Worm (Caenorhabditis elegans): ENCODE measurements around the gene cwc-15.
A peak's percentile ranks its signal among the peaks of the same experiment; 100 is the strongest.

cwc-15 gene

DNA sequence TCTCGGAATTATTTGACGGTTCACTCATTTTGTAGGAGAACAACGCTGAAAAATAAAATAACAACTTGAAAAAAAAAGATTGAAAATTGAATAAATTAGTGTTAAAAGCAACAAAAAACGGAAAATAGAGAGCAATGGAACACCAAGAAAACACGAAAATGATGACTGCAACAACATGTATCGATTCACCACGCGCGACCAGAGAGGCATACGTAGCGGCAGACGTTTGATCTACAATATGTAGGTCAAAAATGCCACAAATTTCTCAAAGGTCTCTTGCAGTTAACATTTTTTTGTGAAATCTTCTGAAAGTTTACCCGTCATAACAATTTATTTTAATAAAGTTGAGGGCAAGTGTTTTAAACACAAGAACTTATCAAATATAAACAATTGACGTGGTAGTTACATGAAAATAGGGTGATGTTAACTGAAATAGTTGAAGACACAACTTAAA is 33.9 kb downstream of the cwc-15 start, which contains the start of gene F14H3.5:
TSS of gene F14H3.5 (minus strand) at position 51 of the 454 bp plus-strand sequence.
- TF ChIP-seq ceh-24 (tag; optimal IDR thresholded peaks at IDR 0.05) (no peak), lin-11 (tag; optimal IDR thresholded peaks at IDR 0.05) (no peak), gmeb-2 (tag; optimal IDR thresholded peaks at IDR 0.05) (no peak), T23F11.4 (GFP tag; optimal IDR thresholded peaks at IDR 0.05) (no peak), ceh-48 (tag; optimal IDR thresholded peaks at IDR 0.05) (no peak), pqm-1 (tag; optimal IDR thresholded peaks at IDR 0.05) (no peak), pat-9 (tag; optimal IDR thresholded peaks at IDR 0.05) (no peak), odd-2 (tag; optimal IDR thresholded peaks at IDR 0.05) (no peak), sox-2 (GFP tag; IDR thresholded peaks at IDR 0.05) (no peak), hlh-15 (tag; optimal IDR thresholded peaks at IDR 0.05) (no peak), lim-6 (tag; optimal IDR thresholded peaks at IDR 0.05) (no peak)

DNA sequence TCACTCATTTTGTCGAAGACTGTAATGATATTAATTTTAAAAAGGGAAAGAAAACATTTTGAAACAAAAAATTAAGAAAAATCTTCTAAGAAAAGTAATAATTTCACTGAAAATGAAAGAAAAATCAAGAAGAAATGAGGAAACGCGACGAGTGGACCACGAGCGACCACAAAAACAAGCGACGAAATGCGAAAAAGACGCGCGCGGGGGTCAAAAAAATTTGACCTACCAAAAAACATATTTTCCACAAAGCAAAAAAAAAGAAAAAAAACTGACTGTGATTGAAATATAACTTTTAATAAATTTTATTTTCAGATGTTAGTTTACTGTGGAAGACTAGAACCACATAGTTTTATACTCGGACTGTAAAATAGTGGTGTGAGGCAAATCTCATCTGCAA is 35.7 kb downstream of the cwc-15 start, which contains the start of gene F14H3.6:
TSS of gene F14H3.6 (minus strand) at position 22 of the 400 bp plus-strand sequence.
- TF ChIP-seq gmeb-2 (tag; optimal IDR thresholded peaks at IDR 0.05) (no peak), lin-11 (tag; optimal IDR thresholded peaks at IDR 0.05) (no peak), ceh-30 (tag; optimal IDR thresholded peaks at IDR 0.05) (no peak), C38D4.7 (GFP tag; optimal IDR thresholded peaks at IDR 0.05) (no peak), fkh-10 (GFP tag; optimal IDR thresholded peaks at IDR 0.05) (no peak)

DNA sequence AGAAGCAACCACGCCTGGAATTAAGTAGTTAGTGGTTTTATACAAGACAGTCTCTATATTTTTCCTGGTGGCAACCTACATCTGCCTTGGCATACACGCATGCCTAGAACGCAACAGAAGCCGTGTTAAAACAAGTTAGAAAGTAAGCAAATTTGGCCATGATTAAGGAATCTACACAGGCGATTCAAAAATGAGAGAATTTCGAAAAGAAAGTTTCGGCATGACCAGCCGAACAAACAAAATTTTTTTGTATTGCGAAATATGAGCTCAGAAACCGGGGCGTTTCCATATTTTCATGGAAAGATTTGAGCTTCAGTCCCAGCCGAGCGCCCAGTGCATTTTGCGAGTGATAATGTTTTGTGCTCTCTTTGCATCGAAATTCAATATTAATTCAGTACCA is 37.0 kb downstream of the cwc-15 start, which contains the start of gene F14H3.15:
TSS of gene F14H3.15 (minus strand) at position 101 of the 400 bp plus-strand sequence.
- TF ChIP-seq ceh-6 (GFP tag; optimal IDR thresholded peaks at IDR 0.05) (no peak), mec-3 (tag; optimal IDR thresholded peaks at IDR 0.05; ENCODE audit: borderline replicate concordance) (no peak)

DNA sequence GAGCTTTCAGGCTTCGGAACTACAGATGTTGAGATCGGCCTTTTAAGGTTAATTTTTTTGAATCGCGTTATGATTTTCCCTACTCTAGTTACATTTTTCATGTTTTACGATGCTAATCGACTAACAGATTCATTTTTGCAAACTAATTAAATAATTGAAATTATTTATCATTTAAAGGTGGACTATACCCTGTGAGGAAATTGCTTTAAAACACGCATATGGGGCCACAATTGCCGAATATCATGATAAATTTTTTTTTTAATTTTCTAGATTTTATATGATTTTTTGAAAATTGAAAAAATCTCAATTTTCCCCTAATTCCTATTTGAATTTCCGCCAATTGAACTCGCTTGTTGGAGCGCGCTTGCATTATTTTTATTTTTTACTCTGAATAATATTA is 38.8 kb downstream of the cwc-15 start, which contains the start of gene fbxa-100:
TSS of gene fbxa-100 (minus strand) at position 101 of the 400 bp plus-strand sequence.
- TF ChIP-seq ceh-14 (tag; optimal IDR thresholded peaks at IDR 0.05) (no peak), elt-4 (tag; optimal IDR thresholded peaks at IDR 0.05) (no peak)

DNA sequence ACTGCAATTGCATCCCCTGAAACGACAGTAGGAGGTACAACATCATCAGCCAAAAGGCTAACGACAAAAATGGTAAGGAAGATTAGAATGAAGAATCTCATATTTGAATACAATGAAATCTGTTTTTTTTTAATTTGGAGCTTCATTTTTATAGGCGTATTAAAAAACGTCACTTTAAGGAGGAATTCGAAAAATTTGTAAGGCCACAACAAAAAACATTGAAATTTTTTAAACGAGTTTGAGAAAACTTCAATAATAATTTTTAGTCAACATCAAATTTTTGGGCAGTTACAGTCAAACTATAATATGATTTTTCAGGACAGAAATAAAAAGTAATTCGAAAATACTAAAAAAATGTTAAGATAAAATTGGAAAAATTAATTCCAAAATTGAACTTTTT is 39.6 kb downstream of the cwc-15 start, which contains the start of gene F14H3.14:
TSS of gene F14H3.14 (minus strand) at position 101 of the 400 bp plus-strand sequence.
- TF ChIP-seq zip-5 (tag; optimal IDR thresholded peaks at IDR 0.05) (no peak), unc-3 (GFP tag; conservative IDR thresholded peaks at IDR 0.05) (no peak), unc-3 (tag; optimal IDR thresholded peaks at IDR 0.05) (no peak), ceh-14 (tag; optimal IDR thresholded peaks at IDR 0.05) (no peak), ceh-31 (tag; optimal IDR thresholded peaks at IDR 0.05) (no peak), ahr-1 (tag; optimal IDR thresholded peaks at IDR 0.05) (no peak), ceh-6 (GFP tag; optimal IDR thresholded peaks at IDR 0.05) (no peak), unc-55 (GFP tag; optimal IDR thresholded peaks at IDR 0.05) (no peak), K09A11.1 (tag; optimal IDR thresholded peaks at IDR 0.05; ENCODE audit: insufficient read depth) (no peak), ceh-19 (GFP tag; optimal IDR thresholded peaks at IDR 0.05) (no peak), che-1 (tag; optimal IDR thresholded peaks at IDR 0.05) (no peak), lin-11 (tag; optimal IDR thresholded peaks at IDR 0.05) (no peak), hlh-15 (tag; optimal IDR thresholded peaks at IDR 0.05) (no peak), npax-4 (tag; optimal IDR thresholded peaks at IDR 0.05) (no peak), fkh-10 (GFP tag; optimal IDR thresholded peaks at IDR 0.05) (no peak), pat-9 (tag; optimal IDR thresholded peaks at IDR 0.05) (no peak), ceh-22 (tag; optimal IDR thresholded peaks at IDR 0.05) (no peak), fax-1 (tag; optimal IDR thresholded peaks at IDR 0.05) (no peak)

DNA sequence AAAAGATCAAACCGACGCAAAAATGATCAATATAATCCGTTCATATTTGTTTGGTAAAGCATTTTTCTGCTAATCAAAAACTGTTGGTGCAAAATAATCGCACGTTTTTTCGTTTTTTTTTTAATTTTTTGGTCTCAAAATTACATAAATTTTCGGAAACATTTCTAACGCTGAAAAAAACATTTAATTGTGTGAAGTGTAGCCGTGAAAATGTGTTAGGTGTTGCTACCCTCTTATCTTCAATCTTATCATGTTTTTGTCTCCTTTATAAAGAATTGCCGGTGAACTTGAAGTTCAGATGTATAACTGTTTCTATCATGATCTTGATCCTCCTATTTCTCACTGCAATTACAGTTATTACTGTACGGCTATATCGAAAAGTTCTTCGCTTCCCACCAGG is 45.8 kb downstream of the cwc-15 start, which contains the start of gene cyp-35D1:
TSS of gene cyp-35D1 (plus strand) at position 301 of the 400 bp plus-strand sequence.
- TF ChIP-seq fax-1 (tag; optimal IDR thresholded peaks at IDR 0.05) (no peak), elt-2 (tag; optimal IDR thresholded peaks at IDR 0.05) (peak; percentile 4)

All from whole organism, late embryonic.